6 fruit fly cellular contexts compared by ENCODE assay signal in the genomic region with DNA sequence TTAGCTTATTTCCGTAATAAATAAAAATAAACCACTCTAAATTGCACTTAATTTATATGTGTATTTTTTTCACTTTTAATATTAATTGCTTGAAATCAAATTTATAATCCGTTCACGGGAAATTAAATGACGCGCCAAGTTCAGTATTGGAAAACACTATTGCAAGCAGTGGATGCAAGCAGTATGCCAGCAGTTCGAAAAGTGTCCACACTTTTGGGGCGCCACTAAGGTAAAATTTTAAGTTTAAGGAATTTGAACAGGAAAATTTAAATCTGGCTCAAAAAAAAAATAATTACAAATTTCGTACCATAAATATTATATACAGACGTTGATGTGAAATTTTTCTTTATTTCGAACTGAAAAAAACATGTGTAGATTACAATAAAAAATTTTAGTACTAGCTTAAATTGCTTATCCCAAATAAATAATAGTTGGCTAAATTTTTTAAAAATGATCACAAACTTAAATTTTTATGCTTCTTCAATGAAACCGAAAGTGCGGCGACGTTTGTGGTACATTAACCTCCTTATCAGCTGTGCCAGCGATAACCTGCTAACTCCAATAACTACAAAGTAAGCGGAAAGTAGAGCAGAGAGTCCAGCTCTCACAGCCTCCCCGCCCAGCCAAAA.
A peak's percentile ranks its signal among the peaks of the same experiment; 100 is the strongest.
TF ChIP-seq lines count a peak whose summit lies in the region.

No protein-coding gene starts in this region.

- peak; percentile 82 to 96 for TF ChIP-seq CTCF in S2 (optimal IDR thresholded peaks at IDR 0.05; lab: Kevin White, UChicago)
- TF ChIP-seq CTCF in whole organism, embryonic (GFP tag; optimal IDR thresholded peaks at IDR 0.05; lab: Kevin White, UChicago) = peak; percentile 97

TF ChIP-seq in whole organism, adult, 20 proteins besides CTCF, POLR2A, EP300 and RAD21:
- TF ChIP-seq cnc (optimal IDR thresholded peaks at IDR 0.05; lab: Kevin White, UChicago) = no peak
- no peak for TF ChIP-seq CG11617 (GFP tag; optimal IDR thresholded peaks at IDR 0.05; lab: Kevin White, UChicago)
- no peak for TF ChIP-seq CG33017 (tag; optimal IDR thresholded peaks at IDR 0.05; lab: Kevin White, UChicago)
- no peak for TF ChIP-seq cic (GFP tag; optimal IDR thresholded peaks at IDR 0.05; lab: Kevin White, UChicago)
- peak; percentile 28 for TF ChIP-seq CG7101 (tag; optimal IDR thresholded peaks at IDR 0.05; lab: Kevin White, UChicago)
- no peak for TF ChIP-seq Hr96 (GFP tag; optimal IDR thresholded peaks at IDR 0.05; lab: Kevin White, UChicago)
- no peak for TF ChIP-seq CG1620 (GFP tag; optimal IDR thresholded peaks at IDR 0.05; lab: Kevin White, UChicago)
- TF ChIP-seq bab1 (GFP tag; optimal IDR thresholded peaks at IDR 0.05; lab: Kevin White, UChicago) = peak; percentile 15
- TF ChIP-seq ovo (GFP tag; optimal IDR thresholded peaks at IDR 0.05; lab: Kevin White, UChicago) = no peak
- no peak for TF ChIP-seq Clk (GFP tag; optimal IDR thresholded peaks at IDR 0.05; lab: Kevin White, UChicago)
- TF ChIP-seq toe (GFP tag; optimal IDR thresholded peaks at IDR 0.05; lab: Kevin White, UChicago) = peak; percentile 35
- no peak for TF ChIP-seq CG14711 (tag; optimal IDR thresholded peaks at IDR 0.05; lab: Kevin White, UChicago)
- TF ChIP-seq pad (GFP tag; optimal IDR thresholded peaks at IDR 0.05; lab: Kevin White, UChicago) = peak; percentile 35

TF ChIP-seq in whole organism, embryonic, 481 proteins besides CTCF, POLR2A, EP300 and RAD21 (continues in another document):
- no peak for TF ChIP-seq fd102C (GFP tag; optimal IDR thresholded peaks at IDR 0.05; lab: Kevin White, UChicago)
- TF ChIP-seq ci (GFP tag; IDR thresholded peaks at IDR 0.05; lab: Robert Waterston, UW) = no peak
- no peak for TF ChIP-seq HLH54F (GFP tag; optimal IDR thresholded peaks at IDR 0.05; lab: Kevin White, UChicago)
- TF ChIP-seq CG12942 (GFP tag; optimal IDR thresholded peaks at IDR 0.05; lab: Kevin White, UChicago) = no peak
- TF ChIP-seq ssp (GFP tag; IDR thresholded peaks at IDR 0.05; lab: Robert Waterston, UW) = peak; percentile 61
- TF ChIP-seq al (GFP tag; IDR thresholded peaks at IDR 0.05; lab: Robert Waterston, UW) = peak; percentile 47
- peak; percentile 57; the same call in 1 of the 2 replicates for TF ChIP-seq lmd (GFP tag; IDR thresholded peaks at IDR 0.05; lab: Robert Waterston, UW)
- TF ChIP-seq zfh2 (GFP tag; optimal IDR thresholded peaks at IDR 0.05; lab: Kevin White, UChicago) = peak; percentile 67
- TF ChIP-seq bcd (GFP tag; optimal IDR thresholded peaks at IDR 0.05; lab: Kevin White, UChicago) = peak; percentile 52
- TF ChIP-seq CG4404 (GFP tag; IDR thresholded peaks at IDR 0.05; lab: Robert Waterston, UW) = no peak
- TF ChIP-seq Max (GFP tag; optimal IDR thresholded peaks at IDR 0.05; lab: Kevin White, UChicago) = peak; percentile 16
- TF ChIP-seq Dref (GFP tag; IDR thresholded peaks at IDR 0.05; lab: Robert Waterston, UW) = peak; percentile 30; the same call in 1 of the 2 replicates
- no peak for TF ChIP-seq CG8765 (GFP tag; IDR thresholded peaks at IDR 0.05; lab: Robert Waterston, UW)
- TF ChIP-seq oc (tag; optimal IDR thresholded peaks at IDR 0.05; lab: Kevin White, UChicago) = no peak
- TF ChIP-seq sna (GFP tag; IDR thresholded peaks at IDR 0.05; lab: Robert Waterston, UW; ENCODE audit: partially characterized antibody) = no peak
- no peak for TF ChIP-seq kah (GFP tag; optimal IDR thresholded peaks at IDR 0.05; lab: Kevin White, UChicago)
- peak; percentile 36; the same call in 1 of the 2 replicates for TF ChIP-seq ranshi (GFP tag; IDR thresholded peaks at IDR 0.05; lab: Robert Waterston, UW)

TF ChIP-seq in whole organism, prepupa, 60 proteins besides CTCF, POLR2A, EP300 and RAD21:
- TF ChIP-seq Blimp-1 (GFP tag; optimal IDR thresholded peaks at IDR 0.05; lab: Kevin White, UChicago) (peak; percentile 75), cyc (GFP tag; optimal IDR thresholded peaks at IDR 0.05; lab: Kevin White, UChicago) (peak; percentile 64), CG3919 (GFP tag; optimal IDR thresholded peaks at IDR 0.05; lab: Kevin White, UChicago) (peak; percentile 19), Hr39 (GFP tag; optimal IDR thresholded peaks at IDR 0.05; lab: Kevin White, UChicago) (no peak), CG11902 (GFP tag; optimal IDR thresholded peaks at IDR 0.05; lab: Kevin White, UChicago) (peak; percentile 20), Hr4 (GFP tag; optimal IDR thresholded peaks at IDR 0.05; lab: Kevin White, UChicago) (no peak), lz (GFP tag; optimal IDR thresholded peaks at IDR 0.05; lab: Kevin White, UChicago) (peak; percentile 27)

TF ChIP-seq in whole organism, pupa, 21 proteins besides CTCF, POLR2A, EP300 and RAD21:
- TF ChIP-seq D1 (tag; optimal IDR thresholded peaks at IDR 0.05; lab: Kevin White, UChicago) (peak; percentile 86), CG9948 (tag; optimal IDR thresholded peaks at IDR 0.05; lab: Kevin White, UChicago) (no peak)

TF ChIP-seq in whole organism, wandering third instar larva, 38 proteins besides CTCF, POLR2A, EP300 and RAD21:
- TF ChIP-seq dl (GFP tag; optimal IDR thresholded peaks at IDR 0.05; lab: Kevin White, UChicago; ENCODE audit: insufficient read depth in 1 of 2, partially characterized antibody in 2 of 2) (no peak), dmrt93B (GFP tag; optimal IDR thresholded peaks at IDR 0.05; lab: Kevin White, UChicago) (peak; percentile 9), fru (GFP tag; optimal IDR thresholded peaks at IDR 0.05; lab: Kevin White, UChicago) (peak; percentile 46), Myc (optimal IDR thresholded peaks at IDR 0.05; lab: Kevin White, UChicago) (peak; percentile 11), CG9705 (GFP tag; optimal IDR thresholded peaks at IDR 0.05; lab: Kevin White, UChicago) (peak; percentile 1), lola (GFP tag; optimal IDR thresholded peaks at IDR 0.05; lab: Kevin White, UChicago) (no peak), foxo (GFP tag; optimal IDR thresholded peaks at IDR 0.05; lab: Kevin White, UChicago) (peak in 1 of 2 experiments; percentile 35), HLH106 (tag; optimal IDR thresholded peaks at IDR 0.05; lab: Kevin White, UChicago) (peak; percentile 31)
TF ChIP-seq in whole organism, wandering third instar larva: peak in this region for 6.
